Worm (Caenorhabditis elegans) whole organism, L2 larva: ENCODE data around the gene K01A11.1.

Experiments used
- ZK546.5 ChIP-seq: sonication (generic microtip); optimal IDR thresholded peaks from 2 replicates; lab custom pipeline; 2017; ENCODE audit warnings: missing biosample characterization, missing genetic modification characterization
- ceh-82 ChIP-seq: fragments of 150-350 bp; optimal IDR thresholded peaks from 2 replicates; lab custom pipeline; 2014; ENCODE audit warnings: missing biosample characterization, missing genetic modification characterization
- egl-27 ChIP-seq: sonication (generic microtip); optimal IDR thresholded peaks from 3 replicates; lab custom pipeline; 2017; ENCODE audit warnings: missing biosample characterization, missing genetic modification reagents, missing genetic modification characterization
- lsy-2 ChIP-seq, 2 experiments: fragments of 150-350 bp in 1 of 2; sonication (generic microtip) in 1 of 2; optimal IDR thresholded peaks; 2 replicates each; lab custom pipeline; 2014 to 2017; ENCODE audit warnings: missing biosample characterization in 2 of 2, missing genetic modification characterization in 2 of 2
- nhr-12 ChIP-seq: fragments of 150-350 bp; optimal IDR thresholded peaks from 2 replicates; lab custom pipeline; 2014; ENCODE audit warnings: missing biosample characterization, missing genetic modification characterization
- nhr-237 ChIP-seq: fragments of 150-350 bp; optimal IDR thresholded peaks from 2 replicates; lab custom pipeline; 2014; ENCODE audit warnings: missing biosample characterization, missing genetic modification characterization
- nhr-25 ChIP-seq: fragments of 150-350 bp; sonication (generic microtip); optimal IDR thresholded peaks from 3 replicates; lab custom pipeline; 2014; ENCODE audit warnings: missing biosample characterization, missing genetic modification characterization
- unc-62 ChIP-seq: fragments of 150-350 bp; optimal IDR thresholded peaks from 2 replicates; lab custom pipeline; 2014; ENCODE audit warnings: missing biosample characterization, missing genetic modification reagents, missing genetic modification characterization
- zag-1 ChIP-seq: fragments of 150-350 bp; optimal IDR thresholded peaks from 2 replicates; lab custom pipeline; 2014; ENCODE audit warnings: missing biosample characterization, missing genetic modification characterization
- ztf-11 ChIP-seq: sonication (generic microtip); optimal IDR thresholded peaks from 2 replicates; lab custom pipeline; 2017; ENCODE audit warnings: missing biosample characterization, missing genetic modification characterization

DNA sequence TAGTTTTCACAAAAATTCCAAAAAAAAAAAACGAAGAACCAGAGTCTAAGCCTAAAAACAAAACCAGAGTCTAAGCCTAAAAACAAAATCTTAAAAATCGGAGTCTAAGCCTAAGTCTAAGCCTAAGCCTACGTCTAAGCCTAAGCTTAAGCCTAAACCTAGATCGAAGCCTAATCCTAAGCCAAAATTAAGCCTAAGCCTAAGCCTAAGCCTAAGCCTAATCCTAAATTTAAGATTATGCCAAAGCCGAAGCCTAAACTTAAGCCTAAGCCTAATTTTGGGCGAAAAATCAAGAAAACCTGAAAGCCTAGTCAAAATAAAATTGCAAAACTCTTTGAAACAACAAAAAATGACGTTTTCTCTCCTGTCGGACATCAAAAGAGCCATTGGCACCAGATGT, 46.1 kb upstream of the K01A11.1 start:
- TF ChIP-seq ztf-11 (tag; lab: Kevin White, UChicago) = no peak
- no peak for TF ChIP-seq lsy-2 (tag; optimal IDR thresholded peaks at IDR 0.05; lab: Kevin White, UChicago)
- TF ChIP-seq nhr-25 (tag; lab: Kevin White, UChicago) = no peak
- TF ChIP-seq ceh-82 (tag; lab: Kevin White, UChicago) = no peak
- TF ChIP-seq nhr-237 = no peak
- TF ChIP-seq egl-27 (tag; lab: Kevin White, UChicago) = no peak
- TF ChIP-seq nhr-12 = no peak
- TF ChIP-seq zag-1 = no peak
- TF ChIP-seq unc-62 (GFP tag; lab: Kevin White, UChicago) = no peak
- no peak for TF ChIP-seq ZK546.5 (tag; lab: Kevin White, UChicago)
